Worm (Caenorhabditis elegans) whole organism, dauer: Measurements from ENCODE around the gene Y111B2A.21.

Source experiments
- unc-62 ChIP-seq: sonication (generic microtip); optimal IDR thresholded peaks from 2 replicates; lab custom pipeline; 2017; ENCODE audit warnings: missing biosample characterization, missing genetic modification reagents, missing genetic modification characterization

Y111B2A.21 gene

ce11 chrIII:12746369-12746855 lies at the start of gene Y111B2A.21:
TSS of gene Y111B2A.21 (plus strand) at chrIII:12746419.
- TF ChIP-seq unc-62 (GFP tag; lab: Kevin White, UChicago), result no peak

DNA sequence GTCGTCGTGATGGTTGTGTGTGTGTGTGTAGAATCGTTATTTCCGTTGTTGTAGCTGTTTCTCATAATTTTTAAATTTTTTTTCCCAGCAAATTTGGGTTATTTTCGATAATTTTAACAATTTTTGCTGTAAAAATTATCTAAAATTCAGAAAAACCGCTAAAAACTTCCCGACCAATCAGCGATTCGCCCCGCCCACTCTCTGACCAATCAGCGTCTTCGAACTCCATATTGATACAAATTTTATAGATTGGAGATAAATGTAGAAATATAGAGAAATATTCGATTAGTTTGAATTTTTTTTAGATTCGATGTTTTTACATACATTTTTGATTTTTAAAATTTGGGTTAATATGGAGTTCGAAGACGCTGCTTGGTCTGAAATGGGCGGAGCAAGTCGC lies 48.6 kb upstream of the Y111B2A.21 start:
- no peak for TF ChIP-seq unc-62 (GFP tag; lab: Kevin White, UChicago)

DNA sequence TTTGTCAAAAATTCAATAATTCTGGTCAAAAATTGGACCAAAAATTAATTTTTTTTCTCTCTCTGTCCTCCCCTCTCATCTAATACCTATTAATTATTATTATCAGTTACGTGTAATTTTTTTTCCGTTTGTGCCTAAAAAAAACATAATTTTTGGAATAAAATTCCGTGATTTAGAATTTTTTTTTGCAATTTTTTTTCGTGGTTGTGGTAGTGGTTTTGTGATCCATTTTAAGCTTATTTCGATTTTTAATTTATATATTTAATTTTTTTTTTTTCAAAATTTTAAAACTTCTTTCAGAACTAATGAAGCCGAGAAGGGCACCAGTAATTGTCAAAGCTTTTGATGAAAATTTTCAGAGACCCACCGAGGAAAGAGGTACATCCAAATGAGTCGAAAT lies 47.0 kb upstream of the Y111B2A.21 start, which contains the start of gene sas-1:
Gene sas-1, plus strand, starts transcription at position 301 of the 400 bp plus-strand sequence.
- no peak for TF ChIP-seq unc-62 (GFP tag; lab: Kevin White, UChicago)

DNA sequence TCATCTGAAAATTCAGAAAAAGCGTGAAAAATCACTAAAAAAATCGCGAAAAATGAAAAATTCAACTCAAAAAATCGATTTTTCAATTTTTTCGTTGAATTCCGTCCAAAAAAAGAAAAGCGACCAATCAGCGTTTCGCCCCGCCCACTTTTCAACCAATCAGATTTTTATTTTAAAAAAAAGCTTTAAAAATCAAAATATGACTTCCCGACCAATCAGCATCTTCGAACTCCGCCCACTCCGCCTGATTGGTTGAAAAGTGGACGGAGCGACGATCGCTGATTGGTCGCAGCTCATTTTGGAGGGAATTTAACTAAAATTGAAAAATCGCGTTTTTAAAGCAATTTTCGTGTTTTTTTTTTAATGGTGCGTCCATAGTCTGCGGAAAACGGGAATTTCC lies 43.8 kb upstream of the Y111B2A.21 start:
- TF ChIP-seq unc-62 (GFP tag; lab: Kevin White, UChicago), result no peak

DNA sequence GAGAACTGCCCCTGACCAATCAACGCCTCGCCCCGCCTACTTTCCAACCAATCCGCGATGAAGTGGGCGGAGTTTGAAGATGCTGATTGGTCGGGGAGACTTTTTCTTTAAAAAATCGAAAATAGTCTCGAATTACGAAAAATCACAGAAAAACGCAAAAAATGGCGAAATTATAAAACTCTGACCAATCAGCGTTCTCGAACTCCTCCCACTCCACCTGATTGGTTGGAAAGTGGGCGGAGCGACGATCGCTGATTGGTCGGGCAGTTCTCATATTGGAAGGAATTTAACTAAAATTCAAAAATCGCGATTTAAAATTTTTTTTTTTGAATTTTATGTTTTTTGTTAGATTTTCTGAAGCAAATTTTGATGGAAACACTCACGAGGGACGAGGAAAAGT lies 43.0 kb upstream of the Y111B2A.21 start:
- TF ChIP-seq unc-62 (GFP tag; lab: Kevin White, UChicago), result no peak

DNA sequence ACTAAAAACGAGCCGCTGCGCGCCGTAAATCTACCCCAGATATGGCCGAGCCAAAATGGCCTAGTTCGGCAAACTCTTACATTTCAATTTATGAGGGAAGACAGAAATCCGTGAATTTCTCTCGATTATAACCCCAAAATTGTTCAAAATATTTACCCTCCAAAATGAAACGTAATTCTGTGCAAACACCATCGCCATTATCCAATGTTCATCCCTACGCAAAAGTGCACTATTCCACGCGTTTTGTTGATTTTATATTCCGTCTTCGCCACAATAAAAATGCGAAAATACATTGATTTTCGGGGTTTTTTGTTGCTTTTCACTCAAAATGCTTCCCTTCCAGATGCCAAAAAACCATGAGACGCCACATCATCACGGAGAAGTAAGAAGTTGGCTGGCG lies 35.0 kb upstream of the Y111B2A.21 start, which contains the start of gene hut-1:
Gene hut-1, plus strand, starts transcription at position 344 of the 400 bp plus-strand sequence.
- no peak for TF ChIP-seq unc-62 (GFP tag; lab: Kevin White, UChicago)

ce11 chrIII:12711682-12712081 lies 34.5 kb upstream of the Y111B2A.21 start:
- no peak for TF ChIP-seq unc-62 (GFP tag; lab: Kevin White, UChicago)

ce11 chrIII:12713862-12714261 lies 32.4 kb upstream of the Y111B2A.21 start:
- TF ChIP-seq unc-62 (GFP tag; lab: Kevin White, UChicago), result no peak

- no peak for TF ChIP-seq unc-62 (GFP tag; lab: Kevin White, UChicago)
Measured at ce11 chrIII:12714266-12714665, 32.0 kb upstream of the Y111B2A.21 start, which contains the start of gene ssl-1. TSS of gene ssl-1 (plus strand) at chrIII:12714566.

- no peak for TF ChIP-seq unc-62 (GFP tag; lab: Kevin White, UChicago)
Measured at ce11 chrIII:12728149-12728548, 18.1 kb upstream of the Y111B2A.21 start.

DNA sequence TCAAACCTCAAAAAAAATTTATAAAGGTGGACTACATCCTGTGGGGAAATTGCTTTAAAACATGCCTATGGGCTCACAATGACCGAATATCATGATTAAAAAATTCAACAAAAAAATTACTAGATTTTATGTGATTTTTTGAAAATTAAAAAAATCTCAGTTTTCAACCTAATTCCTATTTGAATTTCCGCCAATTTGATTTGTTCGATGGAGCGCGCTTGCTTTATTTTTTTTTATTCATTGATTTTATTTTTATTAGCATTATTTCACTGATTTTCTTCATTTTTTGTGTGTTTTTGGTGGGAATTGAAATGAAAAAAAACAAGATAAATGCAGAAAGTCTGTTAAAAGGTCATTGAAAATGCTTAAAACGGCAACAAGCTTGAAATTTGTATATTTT lies 7.3 kb upstream of the Y111B2A.21 start:
- no peak for TF ChIP-seq unc-62 (GFP tag; lab: Kevin White, UChicago)

DNA sequence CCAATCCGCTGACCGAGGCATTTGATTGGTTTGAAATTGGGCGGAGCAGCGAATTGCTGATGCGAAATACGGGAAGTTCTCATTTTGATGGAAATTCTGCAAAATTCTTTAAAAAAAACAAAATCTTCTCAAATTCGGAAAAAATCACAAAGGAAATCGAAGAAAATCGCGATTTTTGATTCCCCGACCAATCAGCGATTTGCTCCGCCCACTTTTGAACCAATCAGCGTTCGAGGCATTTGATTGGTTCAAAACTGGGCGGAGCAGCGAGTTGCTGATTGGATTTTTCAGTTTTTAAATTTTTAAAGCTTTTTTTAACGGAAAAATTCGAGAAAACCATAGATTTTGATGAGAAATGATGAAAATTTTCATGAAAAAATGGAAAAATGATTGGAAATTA lies 5.9 kb upstream of the Y111B2A.21 start:
- TF ChIP-seq unc-62 (GFP tag; lab: Kevin White, UChicago), result no peak

- TF ChIP-seq unc-62 (GFP tag; lab: Kevin White, UChicago), result no peak
Measured at ce11 chrIII:12743515-12743914, 2.7 kb upstream of the Y111B2A.21 start.

- TF ChIP-seq unc-62 (GFP tag; lab: Kevin White, UChicago), result no peak
Measured at ce11 chrIII:12750831-12751230, 4.6 kb downstream of the Y111B2A.21 start, which contains the start of the genes irld-60 and irld-20. TSS of gene irld-60 (minus strand) at chrIII:12750931. TSS of gene irld-20 (plus strand) at chrIII:12751109.

- no peak for TF ChIP-seq unc-62 (GFP tag; lab: Kevin White, UChicago)
Measured at ce11 chrIII:12755048-12755447, 8.8 kb downstream of the Y111B2A.21 start, which contains the start of gene srw-10. TSS of gene srw-10 (plus strand) at chrIII:12755348.

- no peak for TF ChIP-seq unc-62 (GFP tag; lab: Kevin White, UChicago)
Measured at ce11 chrIII:12757367-12757766, 11.1 kb downstream of the Y111B2A.21 start, which contains the start of gene srw-9. TSS of gene srw-9 (plus strand) at chrIII:12757667.

DNA sequence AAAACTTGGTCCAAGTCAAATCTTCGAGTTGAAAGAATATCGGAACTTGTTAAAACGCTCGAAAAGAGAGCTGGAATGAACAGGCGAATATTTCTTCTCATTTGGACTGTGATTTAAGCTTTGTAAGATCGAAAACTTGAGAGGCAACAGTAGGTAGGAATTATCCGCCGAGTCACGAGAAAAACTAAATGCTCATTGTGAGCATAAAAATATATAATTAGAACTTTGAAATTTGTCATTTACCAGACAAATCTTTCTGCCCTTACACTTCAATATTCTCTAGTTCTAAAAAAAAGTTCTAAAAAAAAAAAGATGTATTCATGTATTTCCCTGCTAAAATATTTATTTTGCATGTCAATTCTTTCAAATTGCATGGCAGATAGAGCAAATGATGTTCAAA lies 18.0 kb downstream of the Y111B2A.21 start, which contains the start of the genes irld-19 and irld-61:
Gene irld-19, minus strand, starts transcription at position 101 of the 400 bp plus-strand sequence.
Gene irld-61, plus strand, starts transcription at position 313 of the 400 bp plus-strand sequence.
- TF ChIP-seq unc-62 (GFP tag; lab: Kevin White, UChicago), result no peak
